Fruit fly (Drosophila melanogaster) whole organism, embryonic: Measurements from ENCODE around the gene CG32073.

Experiments
- ATbp ChIP-seq: fragments of 200-800 bp; sonication (Bioruptor generic); optimal IDR thresholded peaks from 2 replicates; lab custom pipeline; 2017; ENCODE audit warnings: missing biosample characterization, mild to moderate bottlenecking, missing genetic modification characterization, missing genetic modification reagents
- Ada2b ChIP-seq: fragments of 200-800 bp; sonication (Bioruptor generic); IDR thresholded peaks from 2 replicates; pipeline ENCODE4 v1.3.6; 2022; ENCODE audit warnings: missing biosample characterization, missing genetic modification characterization
- Asciz ChIP-seq: fragments of 200-800 bp; sonication (Bioruptor generic); optimal IDR thresholded peaks from 2 replicates; lab custom pipeline; 2017; ENCODE audit warnings: missing biosample characterization, mild to moderate bottlenecking, missing genetic modification characterization, missing genetic modification reagents
- Blimp-1 ChIP-seq: fragments of 200-800 bp; sonication (Bioruptor generic); optimal IDR thresholded peaks from 3 replicates; lab custom pipeline; 2018; ENCODE audit warnings: missing biosample characterization, missing genetic modification characterization, mild to moderate bottlenecking, moderate library complexity, missing genetic modification reagents
- CG1024 ChIP-seq: fragments of 200-800 bp; sonication (Bioruptor generic); IDR thresholded peaks from 2 replicates; pipeline ENCODE4 v1.3.6; 2022; ENCODE audit warnings: missing biosample characterization, missing genetic modification characterization
- CG10267 ChIP-seq: fragments of 200-800 bp; sonication (Bioruptor generic); optimal IDR thresholded peaks from 2 replicates; lab custom pipeline; 2018; ENCODE audit warnings: missing biosample characterization, mild to moderate bottlenecking, missing genetic modification characterization, moderate library complexity
- CG10366 ChIP-seq: fragments of 200-800 bp; sonication (Bioruptor generic); IDR thresholded peaks from 2 replicates; pipeline ENCODE4 v1.3.6; 2022; ENCODE audit warnings: missing biosample characterization, missing genetic modification characterization
- CG10654 ChIP-seq: fragments of 200-800 bp; sonication (Bioruptor generic); optimal IDR thresholded peaks from 2 replicates; lab custom pipeline; 2016; ENCODE audit warnings: missing biosample characterization, missing genetic modification characterization
- CG11723 ChIP-seq: fragments of 200-800 bp; sonication (Bioruptor generic); optimal IDR thresholded peaks from 2 replicates; lab custom pipeline; 2017; ENCODE audit warnings: missing biosample characterization, mild to moderate bottlenecking, missing genetic modification characterization
- CG12071 ChIP-seq: fragments of 200-800 bp; sonication (Bioruptor generic); optimal IDR thresholded peaks from 3 replicates; lab custom pipeline; 2018; ENCODE audit warnings: missing biosample characterization, mild to moderate bottlenecking, missing genetic modification characterization
- CG12659 ChIP-seq: fragments of 200-800 bp; sonication (Bioruptor generic); optimal IDR thresholded peaks from 3 replicates; lab custom pipeline; 2017; ENCODE audit warnings: mild to moderate bottlenecking, missing biosample characterization, missing genetic modification reagents, missing genetic modification characterization
- CG13424 ChIP-seq: fragments of 200-800 bp; sonication (Bioruptor generic); optimal IDR thresholded peaks from 2 replicates; lab custom pipeline; 2019; ENCODE audit warnings: missing biosample characterization, mild to moderate bottlenecking, missing genetic modification characterization, moderate library complexity
- CG13624 ChIP-seq: fragments of 200-800 bp; sonication (Bioruptor generic); optimal IDR thresholded peaks from 2 replicates; lab custom pipeline; 2016; ENCODE audit warnings: missing biosample characterization, missing genetic modification characterization
- CG1602 ChIP-seq: fragments of 200-800 bp; sonication (Bioruptor generic); optimal IDR thresholded peaks from 3 replicates; lab custom pipeline; 2016; ENCODE audit warnings: missing biosample characterization, missing genetic modification characterization
- CG1792 ChIP-seq: fragments of 200-800 bp; sonication (Bioruptor generic); optimal IDR thresholded peaks from 2 replicates; lab custom pipeline; 2016; ENCODE audit warnings: missing biosample characterization, missing genetic modification characterization
- CG18599 ChIP-seq: fragments of 200-800 bp; sonication (Bioruptor generic); optimal IDR thresholded peaks from 3 replicates; lab custom pipeline; 2017; ENCODE audit warnings: missing biosample characterization, missing genetic modification characterization, mild to moderate bottlenecking, moderate library complexity, missing genetic modification reagents
- CG18619 ChIP-seq: fragments of 200-800 bp; sonication (Bioruptor generic); optimal IDR thresholded peaks from 3 replicates; lab custom pipeline; 2017; ENCODE audit warnings: missing biosample characterization, mild to moderate bottlenecking, missing genetic modification characterization
- CG18764 ChIP-seq: fragments of 200-800 bp; sonication (Bioruptor generic); optimal IDR thresholded peaks from 3 replicates; lab custom pipeline; 2016; ENCODE audit warnings: missing biosample characterization, missing genetic modification characterization
- CG2712 ChIP-seq: fragments of 200-800 bp; optimal IDR thresholded peaks from 3 replicates; lab custom pipeline; 2019; ENCODE audit warnings: missing biosample characterization, mild to moderate bottlenecking, missing genetic modification characterization, moderate library complexity
- CG30403 ChIP-seq: fragments of 200-800 bp; sonication (Bioruptor generic); optimal IDR thresholded peaks from 3 replicates; lab custom pipeline; 2016; ENCODE audit warnings: missing biosample characterization, missing genetic modification characterization
- CG31365 ChIP-seq: fragments of 200-800 bp; sonication (Bioruptor generic); optimal IDR thresholded peaks from 2 replicates; lab custom pipeline; 2018; ENCODE audit warnings: missing biosample characterization, mild to moderate bottlenecking, missing genetic modification characterization
- CG3847 ChIP-seq: fragments of 200-800 bp; sonication (Bioruptor generic); IDR thresholded peaks from 2 replicates; pipeline ENCODE4 v1.3.6; 2022; ENCODE audit warnings: missing biosample characterization, missing genetic modification characterization
- CG4820 ChIP-seq: fragments of 200-800 bp; sonication (Bioruptor generic); optimal IDR thresholded peaks from 3 replicates; lab custom pipeline; 2016; ENCODE audit warnings: missing biosample characterization, missing genetic modification characterization
- CG8924 ChIP-seq: fragments of 200-800 bp; optimal IDR thresholded peaks from 3 replicates; lab custom pipeline; 2019; ENCODE audit warnings: missing biosample characterization, mild to moderate bottlenecking, missing genetic modification characterization, moderate library complexity
- CoRest ChIP-seq: fragments of 200-800 bp; sonication (Bioruptor generic); optimal IDR thresholded peaks from 3 replicates; lab custom pipeline; 2018; ENCODE audit warnings: missing biosample characterization, mild to moderate bottlenecking, missing genetic modification characterization, moderate library complexity
- Hr3 ChIP-seq: fragments of 200-800 bp; sonication (Bioruptor generic); optimal IDR thresholded peaks from 3 replicates; lab custom pipeline; 2016; ENCODE audit warnings: missing biosample characterization, missing genetic modification characterization
- MTF-1 ChIP-seq: fragments of 200-800 bp; sonication (Bioruptor generic); optimal IDR thresholded peaks from 2 replicates; lab custom pipeline; 2018; ENCODE audit warnings: missing biosample characterization, mild to moderate bottlenecking, missing genetic modification characterization, borderline replicate concordance
- Meics ChIP-seq: fragments of 200-800 bp; sonication (Bioruptor generic); optimal IDR thresholded peaks from 2 replicates; lab custom pipeline; 2017; ENCODE audit warnings: missing biosample characterization, mild to moderate bottlenecking, missing genetic modification characterization
- Neu2 ChIP-seq: fragments of 200-800 bp; sonication (Bioruptor generic); optimal IDR thresholded peaks from 3 replicates; lab custom pipeline; 2016; ENCODE audit warnings: missing biosample characterization, missing genetic modification characterization, borderline replicate concordance
- NfI ChIP-seq: fragments of 200-800 bp; sonication (Bioruptor generic); optimal IDR thresholded peaks from 3 replicates; lab custom pipeline; 2018; ENCODE audit warnings: missing biosample characterization, mild to moderate bottlenecking, missing genetic modification characterization, moderate library complexity
- Sox100B ChIP-seq: fragments of 200-800 bp; sonication (Bioruptor generic); optimal IDR thresholded peaks from 3 replicates; lab custom pipeline; 2018; ENCODE audit warnings: missing biosample characterization, mild to moderate bottlenecking, missing genetic modification characterization
- Sox102F ChIP-seq: fragments of 200-800 bp; sonication (Bioruptor generic); optimal IDR thresholded peaks from 2 replicates; lab custom pipeline; 2018; ENCODE audit warnings: missing biosample characterization, mild to moderate bottlenecking, missing genetic modification characterization, moderate library complexity
- Taf1 ChIP-seq: fragments of 200-800 bp; sonication (Bioruptor generic); IDR thresholded peaks from 2 replicates; pipeline ENCODE4 v1.3.6; 2022; ENCODE audit warnings: missing biosample characterization, missing genetic modification characterization
- az2 ChIP-seq: fragments of 200-800 bp; sonication (Bioruptor generic); optimal IDR thresholded peaks from 3 replicates; lab custom pipeline; 2016; ENCODE audit warnings: missing biosample characterization, missing genetic modification characterization
- bcd ChIP-seq: fragments of 200-800 bp; sonication (Bioruptor generic); optimal IDR thresholded peaks from 2 replicates; lab custom pipeline; 2017; ENCODE audit warnings: missing biosample characterization, mild to moderate bottlenecking, missing genetic modification characterization
- chm ChIP-seq: fragments of 200-800 bp; sonication (Bioruptor generic); IDR thresholded peaks from 2 replicates; pipeline ENCODE4 v1.3.6; 2022; ENCODE audit warnings: missing biosample characterization, missing genetic modification characterization
- emc ChIP-seq: fragments of 200-800 bp; sonication (Bioruptor generic); optimal IDR thresholded peaks from 2 replicates; lab custom pipeline; 2016; ENCODE audit warnings: missing biosample characterization, missing genetic modification characterization
- esg ChIP-seq: fragments of 200-800 bp; sonication (Bioruptor generic); conservative IDR thresholded peaks from 2 replicates; pipeline ENCODE4 v1.3.6; 2022; ENCODE audit warnings: missing biosample characterization, missing genetic modification characterization
- gcm ChIP-seq: fragments of 200-800 bp; sonication (Bioruptor generic); optimal IDR thresholded peaks from 2 replicates; lab custom pipeline; 2019; ENCODE audit warnings: missing biosample characterization, mild to moderate bottlenecking, missing genetic modification characterization, moderate library complexity
- ind ChIP-seq: fragments of 200-800 bp; sonication (Bioruptor generic); optimal IDR thresholded peaks from 3 replicates; lab custom pipeline; 2016; ENCODE audit warnings: missing biosample characterization, missing genetic modification characterization
- lilli ChIP-seq: fragments of 200-800 bp; sonication (Bioruptor generic); optimal IDR thresholded peaks from 3 replicates; lab custom pipeline; 2016; ENCODE audit warnings: missing biosample characterization, missing genetic modification characterization
- nau ChIP-seq: fragments of 200-800 bp; sonication (Bioruptor generic); optimal IDR thresholded peaks from 3 replicates; lab custom pipeline; 2017; ENCODE audit warnings: missing biosample characterization, mild to moderate bottlenecking, missing genetic modification characterization, missing genetic modification reagents
- otp ChIP-seq: fragments of 200-800 bp; sonication (Bioruptor generic); IDR thresholded peaks from 3 replicates; pipeline ENCODE4, ENCODE4 v1.3.6; 2022; ENCODE audit warnings: missing biosample characterization, missing genetic modification characterization
- pan ChIP-seq, 4 experiments: fragments of >200 bp in 3 of 4; fragments of 200-800 bp in 1 of 4; sonication (Bioruptor generic) in 1 of 4; optimal IDR thresholded peaks in 3 of 4; IDR thresholded peaks in 1 of 4; 2 replicates each; pipeline versions ENCODE4 v1.3.6 to Lab custom; 2017 to 2022; ENCODE audit warnings: missing biosample characterization in 2 of 4, missing genetic modification characterization in 2 of 4, mixed read lengths in 1 of 4
- peb ChIP-seq: fragments of 200-800 bp; sonication (Bioruptor generic); IDR thresholded peaks from 2 replicates; pipeline ENCODE4 v1.3.6; 2022; ENCODE audit warnings: missing biosample characterization, missing genetic modification characterization
- phol ChIP-seq: fragments of 200-800 bp; sonication (Bioruptor generic); optimal IDR thresholded peaks from 3 replicates; lab custom pipeline; 2018; ENCODE audit warnings: missing biosample characterization, mild to moderate bottlenecking, missing genetic modification characterization, moderate library complexity
- tin ChIP-seq: fragments of 200-800 bp; sonication (Bioruptor generic); optimal IDR thresholded peaks from 3 replicates; lab custom pipeline; 2016; ENCODE audit warnings: missing biosample characterization, missing genetic modification characterization
- unpg ChIP-seq: fragments of 200-800 bp; sonication (Bioruptor generic); optimal IDR thresholded peaks from 3 replicates; lab custom pipeline; 2018; ENCODE audit warnings: missing biosample characterization, mild to moderate bottlenecking, missing genetic modification characterization, moderate library complexity

Gene CG32073

DNA sequence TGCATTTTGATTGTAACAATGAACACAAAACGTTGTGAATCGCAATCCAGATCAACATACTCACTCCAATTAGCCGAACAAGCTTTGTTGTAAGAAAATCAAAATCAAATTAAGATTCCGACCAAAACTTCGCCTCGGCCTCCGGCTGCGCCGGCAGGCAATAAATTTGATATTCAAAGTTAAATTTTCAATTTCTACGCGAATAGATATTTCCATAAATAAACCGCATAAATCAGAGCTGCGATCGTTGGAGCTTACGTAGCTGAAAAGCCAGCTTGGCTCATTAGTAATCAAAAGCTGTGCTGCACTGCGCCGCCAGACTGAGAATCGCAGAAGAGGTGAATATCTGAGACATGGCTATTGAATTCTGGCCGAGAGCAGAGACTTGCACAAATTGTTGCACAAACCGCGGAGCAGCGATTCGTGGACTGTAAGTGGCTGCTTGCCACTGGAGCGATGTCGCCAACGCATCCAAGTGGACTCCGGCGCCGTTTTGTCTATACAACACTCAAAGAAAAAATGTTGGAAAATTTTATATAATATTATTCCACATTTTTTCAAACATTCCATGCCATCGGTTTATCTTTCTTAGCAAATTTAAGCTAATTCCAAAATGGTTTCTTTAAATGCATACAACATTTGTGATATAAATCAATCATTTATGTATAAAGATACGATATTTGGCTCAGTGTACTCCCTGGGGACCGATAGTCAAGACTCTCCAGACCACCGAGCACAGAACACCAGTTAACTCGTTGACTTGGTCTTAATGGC, 41.3 kb upstream of the CG32073 start (continued):
- TF ChIP-seq CG10267 (tag; lab: Kevin White, UChicago): peak; percentile 52
- peak; percentile 41 for TF ChIP-seq ATbp (GFP tag; lab: Kevin White, UChicago)
- peak; percentile 9 for TF ChIP-seq CG12659
- TF ChIP-seq gcm (GFP tag; lab: Kevin White, UChicago): peak; percentile 16
- no peak for TF ChIP-seq otp (GFP tag; lab: Robert Waterston, UW)
- TF ChIP-seq CG4820 (GFP tag; lab: Kevin White, UChicago): peak; percentile 41
- TF ChIP-seq CG31365: no peak
- TF ChIP-seq CG18619 (GFP tag; lab: Kevin White, UChicago): peak; percentile 3
- TF ChIP-seq CG1602 (GFP tag; lab: Kevin White, UChicago): peak; percentile 21
- TF ChIP-seq CG8924 (tag; lab: Kevin White, UChicago): peak; percentile 49
- peak; percentile 27 for TF ChIP-seq Hr3
- TF ChIP-seq bcd (GFP tag; lab: Kevin White, UChicago): peak; percentile 46
- peak; percentile 26 for TF ChIP-seq Meics (GFP tag; lab: Kevin White, UChicago)
- TF ChIP-seq CG13624 (GFP tag; lab: Kevin White, UChicago): no peak
- TF ChIP-seq CG18764: peak; percentile 30
- no peak for TF ChIP-seq chm (GFP tag; lab: Robert Waterston, UW)
- 0 out of 2 replicates have a peak, but pooled peaks have one; percentile 14 for TF ChIP-seq CG3847 (GFP tag; lab: Robert Waterston, UW)
- TF ChIP-seq CG2712 (tag; lab: Kevin White, UChicago): peak; percentile 70
- peak; percentile 48 for TF ChIP-seq CG18599
- TF ChIP-seq NfI (GFP tag; lab: Kevin White, UChicago): peak; percentile 20
- TF ChIP-seq CG1792 (GFP tag; lab: Kevin White, UChicago): no peak
- peak; percentile 25 for TF ChIP-seq CG10654 (GFP tag; lab: Kevin White, UChicago)
- peak; percentile 52 for TF ChIP-seq Asciz (GFP tag; lab: Kevin White, UChicago)
- peak; percentile 38 for TF ChIP-seq nau
- TF ChIP-seq Blimp-1 (GFP tag; lab: Kevin White, UChicago): peak; percentile 81
- peak; percentile 63 for TF ChIP-seq Sox100B (GFP tag; lab: Kevin White, UChicago)
- TF ChIP-seq CG1024 (GFP tag; lab: Robert Waterston, UW): no peak
- peak; percentile 26; the same call in 1 of the 2 replicates for TF ChIP-seq CG10366 (GFP tag; lab: Robert Waterston, UW)
- TF ChIP-seq lilli (GFP tag; lab: Kevin White, UChicago): no peak
- peak; percentile 46 for TF ChIP-seq CG13424
- TF ChIP-seq pan (optimal IDR thresholded peaks at IDR 0.05; lab: Kevin White, UChicago): no peak
- TF ChIP-seq pan (GFP tag; optimal IDR thresholded peaks at IDR 0.05 in 1 of 2, IDR thresholded peaks at IDR 0.05 in 1 of 2): peak in 1 of 2 experiments; percentile 52
- TF ChIP-seq peb (GFP tag; lab: Robert Waterston, UW): no peak
- TF ChIP-seq Sox102F (GFP tag; lab: Kevin White, UChicago): peak; percentile 67
- no peak for TF ChIP-seq CG11723 (GFP tag; lab: Kevin White, UChicago)
- TF ChIP-seq emc (GFP tag; lab: Kevin White, UChicago): no peak
- peak; percentile 49 for TF ChIP-seq ind (GFP tag; lab: Kevin White, UChicago)
- TF ChIP-seq phol: peak; percentile 65
- TF ChIP-seq Ada2b (GFP tag; lab: Robert Waterston, UW): 0 out of 2 replicates have a peak, but pooled peaks have one; percentile 21
- TF ChIP-seq unpg (GFP tag; lab: Kevin White, UChicago): peak; percentile 54
- peak; percentile 2 for TF ChIP-seq MTF-1 (GFP tag; lab: Kevin White, UChicago)
- peak; percentile 16 for TF ChIP-seq CG12071 (GFP tag; lab: Kevin White, UChicago)
- no peak for TF ChIP-seq Taf1 (GFP tag; lab: Robert Waterston, UW)
- TF ChIP-seq CoRest (tag; lab: Kevin White, UChicago): peak; percentile 48
- peak; percentile 16; the same call in 1 of the 2 replicates for TF ChIP-seq esg
- peak; percentile 25 for TF ChIP-seq tin (GFP tag; lab: Kevin White, UChicago)
- TF ChIP-seq CG30403 (GFP tag; lab: Kevin White, UChicago): peak; percentile 50
- no peak for TF ChIP-seq Neu2 (GFP tag; lab: Kevin White, UChicago)
- TF ChIP-seq az2 (GFP tag; lab: Kevin White, UChicago): peak; percentile 27
